Fruit fly (Drosophila melanogaster) whole organism, wandering third instar larva: Measurements from ENCODE around the gene CG31807.

ENCODE experiments used
- GATAd ChIP-seq: sonication (Bioruptor generic); optimal IDR thresholded peaks from 2 replicates; lab custom pipeline; 2016; ENCODE audit warnings: missing biosample characterization, missing genetic modification characterization
- Hr78 ChIP-seq: fragments of >200 bp; optimal IDR thresholded peaks from 2 replicates; lab custom pipeline; 2017; ENCODE audit warnings: missing biosample characterization, missing genetic modification characterization
- Jra ChIP-seq: sonication (Bioruptor generic); optimal IDR thresholded peaks from 2 replicates; lab custom pipeline; 2016; ENCODE audit warnings: missing biosample characterization, missing genetic modification characterization
- Myc ChIP-seq: fragments of >200 bp; optimal IDR thresholded peaks from 2 replicates; lab custom pipeline; 2017
- OdsH ChIP-seq: fragments of 200-800 bp; sonication (Bioruptor generic); optimal IDR thresholded peaks from 2 replicates; lab custom pipeline; 2016; ENCODE audit warnings: missing biosample characterization, mild to moderate bottlenecking, missing genetic modification characterization
- Sp1 ChIP-seq: fragments of 200-800 bp; sonication (Bioruptor generic); optimal IDR thresholded peaks from 3 replicates; lab custom pipeline; 2019; ENCODE audit warnings: missing biosample characterization, mild to moderate bottlenecking, missing genetic modification characterization, moderate library complexity
- dmrt93B ChIP-seq: fragments of 200-800 bp; sonication (Bioruptor generic); optimal IDR thresholded peaks from 2 replicates; lab custom pipeline; 2018; ENCODE audit warnings: missing biosample characterization, mild to moderate bottlenecking, missing genetic modification characterization
- ey ChIP-seq: fragments of 200-800 bp; sonication (Bioruptor generic); optimal IDR thresholded peaks from 2 replicates; lab custom pipeline; 2016; ENCODE audit warnings: missing biosample characterization, missing genetic modification characterization
- h ChIP-seq: fragments of 200-800 bp; sonication (Bioruptor generic); optimal IDR thresholded peaks from 3 replicates; lab custom pipeline; 2016; ENCODE audit warnings: missing biosample characterization, mild to moderate bottlenecking, missing genetic modification characterization
- lola ChIP-seq: fragments of >200 bp; optimal IDR thresholded peaks from 2 replicates; lab custom pipeline; 2017; ENCODE audit warnings: missing biosample characterization, missing genetic modification characterization
- pan ChIP-seq: fragments of >200 bp; optimal IDR thresholded peaks from 2 replicates; lab custom pipeline; 2017
- tai ChIP-seq: sonication (Bioruptor generic); optimal IDR thresholded peaks from 2 replicates; lab custom pipeline; 2016; ENCODE audit warnings: missing biosample characterization, missing genetic modification characterization
- usp ChIP-seq: fragments of >200 bp; optimal IDR thresholded peaks from 2 replicates; lab custom pipeline; 2017; ENCODE audit warnings: missing biosample characterization, missing genetic modification characterization

DNA sequence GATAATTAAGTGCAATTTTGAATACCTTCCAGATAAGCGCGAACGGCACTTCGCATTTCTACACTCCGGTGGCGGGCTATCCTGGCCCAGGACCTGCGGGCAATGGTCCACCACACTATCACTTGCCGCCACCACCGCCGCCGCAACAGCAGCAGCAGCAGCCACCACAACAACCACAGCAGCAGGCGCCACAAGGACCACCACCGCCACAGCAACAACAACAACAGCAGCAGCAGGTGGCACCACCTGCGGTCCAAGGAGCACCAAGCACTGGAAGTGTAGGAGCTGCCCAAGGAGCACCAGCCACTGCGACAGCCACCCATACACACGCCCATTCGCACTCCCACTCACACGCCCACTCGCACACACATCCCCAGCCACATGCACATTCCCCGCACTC is 26.3 kb downstream of the CG31807 start:
- TF ChIP-seq tai, result no peak
- TF ChIP-seq lola (GFP tag; lab: Kevin White, UChicago), result no peak
- no peak for TF ChIP-seq usp (GFP tag; lab: Kevin White, UChicago)
- no peak for TF ChIP-seq Myc (lab: Kevin White, UChicago)
- TF ChIP-seq Jra (GFP tag; lab: Kevin White, UChicago), result no peak
- no peak for TF ChIP-seq GATAd
- no peak for TF ChIP-seq h (GFP tag; lab: Kevin White, UChicago)
- TF ChIP-seq dmrt93B (GFP tag; lab: Kevin White, UChicago), result no peak
- no peak for TF ChIP-seq Sp1 (GFP tag; lab: Kevin White, UChicago)
- TF ChIP-seq OdsH (GFP tag; lab: Kevin White, UChicago), result no peak
- no peak for TF ChIP-seq Hr78 (GFP tag; lab: Kevin White, UChicago)
- TF ChIP-seq pan (lab: Kevin White, UChicago), result no peak
- no peak for TF ChIP-seq ey (GFP tag; lab: Kevin White, UChicago)
